Fruit fly (Drosophila melanogaster): Measurements from ENCODE around the gene Surf6.

Gene Surf6

dm6 chr3R:19889603-19890187, 15.0 kb downstream of the Surf6 start (continued):
- peak; percentile 43 for TF ChIP-seq CG3995 (GFP tag; optimal IDR thresholded peaks at IDR 0.05)
- TF ChIP-seq oc (tag; optimal IDR thresholded peaks at IDR 0.05): peak; percentile 36
- no peak for TF ChIP-seq pros (GFP tag; optimal IDR thresholded peaks at IDR 0.05)
- peak; percentile 2 for TF ChIP-seq CG9609 (GFP tag; optimal IDR thresholded peaks at IDR 0.05)
- peak; percentile 54 for TF ChIP-seq CG4424 (GFP tag; optimal IDR thresholded peaks at IDR 0.05)
- TF ChIP-seq CG2712 (tag; optimal IDR thresholded peaks at IDR 0.05): peak; percentile 75
- no peak for TF ChIP-seq ash1 (GFP tag; optimal IDR thresholded peaks at IDR 0.05)
- peak; percentile 1 for TF ChIP-seq CG3065 (GFP tag; optimal IDR thresholded peaks at IDR 0.05)
- TF ChIP-seq Med (GFP tag): peak; percentile 72
- TF ChIP-seq trem (tag; optimal IDR thresholded peaks at IDR 0.05): peak; percentile 39
- TF ChIP-seq dmrt99B (tag; optimal IDR thresholded peaks at IDR 0.05): peak; percentile 87
- TF ChIP-seq z (GFP tag; IDR thresholded peaks at IDR 0.05): peak; percentile 72; the same call in 2 of the 3 replicates
- TF ChIP-seq Jarid2 (GFP tag; optimal IDR thresholded peaks at IDR 0.05): peak; percentile 58
- TF ChIP-seq CG16813 (GFP tag; IDR thresholded peaks at IDR 0.05; ENCODE audit: partially characterized antibody): no peak
- peak; percentile 62 for TF ChIP-seq CG7372 (GFP tag; IDR thresholded peaks at IDR 0.05)
- peak; percentile 47 for TF ChIP-seq CG16815 (GFP tag; optimal IDR thresholded peaks at IDR 0.05)
- no peak for TF ChIP-seq kni (GFP tag; optimal IDR thresholded peaks at IDR 0.05)
- TF ChIP-seq ind (GFP tag; optimal IDR thresholded peaks at IDR 0.05): peak; percentile 73
- peak; percentile 69 for TF ChIP-seq CG6654 (GFP tag; optimal IDR thresholded peaks at IDR 0.05)
- no peak for TF ChIP-seq tx (GFP tag; optimal IDR thresholded peaks at IDR 0.05)
- peak; percentile 79 for TF ChIP-seq row (GFP tag; IDR thresholded peaks at IDR 0.05)
- peak; percentile 92 for TF ChIP-seq CG3281 (GFP tag; optimal IDR thresholded peaks at IDR 0.05)
- TF ChIP-seq Trl (optimal IDR thresholded peaks at IDR 0.05): peak; percentile 89 to 95
- no peak for TF ChIP-seq Trl (GFP tag; optimal IDR thresholded peaks at IDR 0.05)
- no peak for TF ChIP-seq CG11398 (GFP tag; optimal IDR thresholded peaks at IDR 0.05)
- no peak for TF ChIP-seq lbe (GFP tag; optimal IDR thresholded peaks at IDR 0.05)
- no peak for TF ChIP-seq ro (GFP tag; IDR thresholded peaks at IDR 0.05)
- peak; percentile 76 for TF ChIP-seq fd3F (GFP tag; optimal IDR thresholded peaks at IDR 0.05)
- TF ChIP-seq NfI (GFP tag; optimal IDR thresholded peaks at IDR 0.05): peak; percentile 66
- TF ChIP-seq H2.0 (GFP tag; IDR thresholded peaks at IDR 0.05): no peak; the same call in 1 of the 2 replicates
- peak; percentile 58; the same call in 2 of the 3 replicates for TF ChIP-seq Aef1 (GFP tag; IDR thresholded peaks at IDR 0.05)
- TF ChIP-seq CG32772 (GFP tag; IDR thresholded peaks at IDR 0.05): no peak
- peak; percentile 15 for TF ChIP-seq eyg (GFP tag; optimal IDR thresholded peaks at IDR 0.05)
- TF ChIP-seq emc (GFP tag; optimal IDR thresholded peaks at IDR 0.05): peak; percentile 12
- no peak for TF ChIP-seq CG4854 (GFP tag; optimal IDR thresholded peaks at IDR 0.05)
- peak; percentile 46; the same call in 1 of the 4 replicates for TF ChIP-seq Gug (GFP tag; IDR thresholded peaks at IDR 0.05)
- peak; percentile 81 for TF ChIP-seq cg (GFP tag; optimal IDR thresholded peaks at IDR 0.05)
- peak; percentile 38; the same call in 1 of the 2 replicates for TF ChIP-seq onecut (GFP tag; IDR thresholded peaks at IDR 0.05)
- peak; percentile 39 for TF ChIP-seq tin (GFP tag; optimal IDR thresholded peaks at IDR 0.05)
- peak; percentile 3 for TF ChIP-seq CG2202 (tag; optimal IDR thresholded peaks at IDR 0.05)
- peak; percentile 80 for TF ChIP-seq scrt (GFP tag; optimal IDR thresholded peaks at IDR 0.05)
- TF ChIP-seq br (optimal IDR thresholded peaks at IDR 0.05): no peak
- peak; percentile 74 for TF ChIP-seq unpg (GFP tag; optimal IDR thresholded peaks at IDR 0.05)
- TF ChIP-seq CG7963 (GFP tag; IDR thresholded peaks at IDR 0.05; ENCODE audit: partially characterized antibody): no peak
- TF ChIP-seq CG18619 (GFP tag; optimal IDR thresholded peaks at IDR 0.05): peak; percentile 72
- TF ChIP-seq Adf1 (GFP tag; IDR thresholded peaks at IDR 0.05): peak; percentile 95
- TF ChIP-seq ewg (GFP tag; optimal IDR thresholded peaks at IDR 0.05): peak; percentile 43
- peak; percentile 91 for TF ChIP-seq lab (GFP tag; optimal IDR thresholded peaks at IDR 0.05)
- peak; percentile 16 for TF ChIP-seq gro (GFP tag; optimal IDR thresholded peaks at IDR 0.05)
- TF ChIP-seq CG7987 (GFP tag; optimal IDR thresholded peaks at IDR 0.05): peak; percentile 62
- TF ChIP-seq cwo (GFP tag; optimal IDR thresholded peaks at IDR 0.05): peak; percentile 84
